Worm (Caenorhabditis elegans) whole organism, late embryonic: ENCODE data around the gene F43C11.6.

Experiments
- C08G9.2 ChIP-seq: sonication (generic microtip); optimal IDR thresholded peaks from 2 replicates; lab custom pipeline; 2016; ENCODE audit warnings: mild to moderate bottlenecking, missing genetic modification characterization, moderate library complexity, missing compliant biosample characterization
- Y22D7AL.16 ChIP-seq: sonication (generic microtip); optimal IDR thresholded peaks from 2 replicates; lab custom pipeline; 2016; ENCODE audit warnings: missing genetic modification characterization, missing compliant biosample characterization
- ama-1 ChIP-seq: fragments of 150-350 bp; optimal IDR thresholded peaks from 2 replicates; lab custom pipeline; 2014
- ceh-14 ChIP-seq: sonication (generic microtip); optimal IDR thresholded peaks from 2 replicates; lab custom pipeline; 2016; ENCODE audit warnings: missing genotype, missing genetic modification characterization, missing compliant biosample characterization
- ceh-19 ChIP-seq: fragments of 200-800 bp; sonication (Bioruptor generic); optimal IDR thresholded peaks from 2 replicates; lab custom pipeline; 2018; ENCODE audit warnings: mild to moderate bottlenecking, missing genetic modification characterization, missing compliant biosample characterization
- ceh-22 ChIP-seq: sonication (generic microtip); optimal IDR thresholded peaks from 2 replicates; lab custom pipeline; 2017; ENCODE audit warnings: missing biosample characterization, missing genetic modification characterization
- ceh-31 ChIP-seq: sonication (generic microtip); optimal IDR thresholded peaks from 2 replicates; lab custom pipeline; 2016; ENCODE audit warnings: missing genetic modification characterization, missing compliant biosample characterization
- ceh-48 ChIP-seq: sonication (generic microtip); optimal IDR thresholded peaks from 2 replicates; lab custom pipeline; 2016; ENCODE audit warnings: missing genetic modification characterization, inconsistent platforms, missing compliant biosample characterization
- ceh-9 ChIP-seq: sonication (generic microtip); optimal IDR thresholded peaks from 2 replicates; lab custom pipeline; 2016; ENCODE audit warnings: mild to moderate bottlenecking, missing genetic modification characterization, inconsistent platforms, missing compliant biosample characterization
- dmd-4 ChIP-seq: sonication (generic microtip); optimal IDR thresholded peaks from 2 replicates; lab custom pipeline; 2016; ENCODE audit warnings: borderline replicate concordance, missing genetic modification characterization, missing compliant biosample characterization
- dve-1 ChIP-seq: sonication (generic microtip); optimal IDR thresholded peaks from 2 replicates; lab custom pipeline; 2017; ENCODE audit warnings: antibody characterized with exemption, mild to moderate bottlenecking, missing genetic modification characterization, missing compliant biosample characterization
- ets-4 ChIP-seq: sonication (generic microtip); optimal IDR thresholded peaks from 2 replicates; lab custom pipeline; 2016; ENCODE audit warnings: missing genetic modification characterization, missing compliant biosample characterization
- fax-1 ChIP-seq: sonication (generic microtip); optimal IDR thresholded peaks from 2 replicates; lab custom pipeline; 2016; ENCODE audit warnings: missing genotype, missing genetic modification characterization, missing compliant biosample characterization
- fkh-10 ChIP-seq: fragments of 150-350 bp; optimal IDR thresholded peaks from 2 replicates; lab custom pipeline; 2014; ENCODE audit warnings: missing biosample characterization, missing genetic modification reagents, missing genetic modification characterization
- fkh-6 ChIP-seq: sonication (generic microtip); optimal IDR thresholded peaks from 2 replicates; lab custom pipeline; 2016; ENCODE audit warnings: missing genetic modification characterization, missing compliant biosample characterization
- hlh-30 ChIP-seq: sonication (generic microtip); optimal IDR thresholded peaks from 2 replicates; lab custom pipeline; 2017; ENCODE audit warnings: antibody characterized with exemption, missing genetic modification characterization, missing compliant biosample characterization; ENCODE audit not compliant: insufficient read depth
- lim-6 ChIP-seq: sonication (generic microtip); optimal IDR thresholded peaks from 2 replicates; lab custom pipeline; 2016; ENCODE audit warnings: missing genetic modification characterization, missing compliant biosample characterization
- mec-3 ChIP-seq: sonication (generic microtip); optimal IDR thresholded peaks from 2 replicates; lab custom pipeline; 2016; ENCODE audit warnings: borderline replicate concordance, missing genetic modification characterization, missing compliant biosample characterization
- nfya-1 ChIP-seq: sonication (generic microtip); optimal IDR thresholded peaks from 2 replicates; lab custom pipeline; 2017; ENCODE audit warnings: missing genetic modification characterization, mild to moderate bottlenecking, missing compliant biosample characterization, antibody characterized with exemption, moderate library complexity
- nhr-11 ChIP-seq: fragments of 150-350 bp; optimal IDR thresholded peaks from 2 replicates; lab custom pipeline; 2014; ENCODE audit warnings: missing biosample characterization, missing genetic modification characterization
- nhr-232 ChIP-seq: sonication (generic microtip); optimal IDR thresholded peaks from 2 replicates; lab custom pipeline; 2016; ENCODE audit warnings: missing genetic modification characterization, missing compliant biosample characterization
- npax-4 ChIP-seq: sonication (generic microtip); optimal IDR thresholded peaks from 2 replicates; lab custom pipeline; 2016; ENCODE audit warnings: missing genetic modification characterization, missing compliant biosample characterization
- pat-9 ChIP-seq: fragments of 200-800 bp; sonication (Bioruptor generic); optimal IDR thresholded peaks from 2 replicates; lab custom pipeline; 2018; ENCODE audit warnings: mild to moderate bottlenecking, missing genetic modification characterization, moderate library complexity, missing compliant biosample characterization
- pha-2 ChIP-seq: sonication (generic microtip); optimal IDR thresholded peaks from 2 replicates; lab custom pipeline; 2017; ENCODE audit warnings: mild to moderate bottlenecking, missing genetic modification characterization, missing compliant biosample characterization
- pha-4 ChIP-seq: fragments of 150-350 bp; optimal IDR thresholded peaks from 2 replicates; lab custom pipeline; 2018; ENCODE audit warnings: missing biosample characterization, missing genetic modification reagents, missing genetic modification characterization
- pqm-1 ChIP-seq: sonication (generic microtip); optimal IDR thresholded peaks from 2 replicates; lab custom pipeline; 2016; ENCODE audit warnings: missing genetic modification characterization, missing compliant biosample characterization
- ref-2 ChIP-seq: sonication (generic microtip); optimal IDR thresholded peaks from 2 replicates; lab custom pipeline; 2016; ENCODE audit warnings: missing genetic modification characterization, missing compliant biosample characterization
- rnt-1 ChIP-seq: sonication (generic microtip); optimal IDR thresholded peaks from 2 replicates; lab custom pipeline; 2016; ENCODE audit warnings: missing genetic modification characterization, missing compliant biosample characterization
- sdc-2 ChIP-seq: sonication (generic microtip); optimal IDR thresholded peaks from 2 replicates; lab custom pipeline; 2016; ENCODE audit warnings: missing genotype, missing genetic modification characterization, missing compliant biosample characterization
- sox-2 ChIP-seq: fragments of 200-800 bp; sonication (Bioruptor generic); IDR thresholded peaks from 2 replicates; pipeline ENCODE4 v1.3.6; 2022; ENCODE audit warnings: missing genetic modification reagents, missing genetic modification characterization, missing compliant biosample characterization
- sox-4 ChIP-seq: sonication (generic microtip); optimal IDR thresholded peaks from 2 replicates; lab custom pipeline; 2017; ENCODE audit warnings: mild to moderate bottlenecking, missing genetic modification characterization, inconsistent platforms, missing compliant biosample characterization
- tbx-7 ChIP-seq: sonication (generic microtip); optimal IDR thresholded peaks from 2 replicates; lab custom pipeline; 2016; ENCODE audit warnings: missing genotype, missing genetic modification characterization, missing compliant biosample characterization
- ttx-3 ChIP-seq: sonication (generic microtip); optimal IDR thresholded peaks from 2 replicates; lab custom pipeline; 2016; ENCODE audit warnings: missing genetic modification reagents, missing genetic modification characterization, missing compliant biosample characterization
- unc-55 ChIP-seq: sonication (generic microtip); optimal IDR thresholded peaks from 2 replicates; lab custom pipeline; 2017; ENCODE audit warnings: missing biosample characterization, missing genetic modification reagents, missing genetic modification characterization
- unc-86 ChIP-seq: sonication (generic microtip); optimal IDR thresholded peaks from 2 replicates; lab custom pipeline; 2016; ENCODE audit warnings: missing genetic modification characterization, missing compliant biosample characterization

Gene F43C11.6

DNA sequence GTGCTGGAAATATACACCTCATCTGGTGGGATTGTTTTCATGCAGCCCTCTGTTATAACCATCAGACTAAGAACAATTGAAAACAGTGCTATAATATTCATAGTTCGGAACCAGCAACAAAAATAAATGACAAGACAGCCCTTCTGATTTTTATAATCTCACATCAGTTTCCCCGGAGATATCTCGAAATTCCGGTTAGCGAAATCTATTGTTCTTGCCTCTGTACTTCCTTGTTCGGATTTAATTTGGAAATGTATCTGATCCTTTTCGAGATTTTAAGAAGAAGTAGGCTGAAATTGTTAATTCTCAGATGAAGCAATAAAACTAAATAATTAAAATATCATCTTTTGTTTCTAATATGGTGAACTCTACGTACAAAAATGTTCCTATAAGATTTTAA is 21.4 kb downstream of the F43C11.6 start, which contains the start of gene F43C11.11:
TSS of gene F43C11.11 (minus strand) at position 101 of the 400 bp plus-strand sequence.
- TF ChIP-seq pha-4 (tag; lab: Kevin White, UChicago) (no peak), pat-9 (no peak), sdc-2 (tag; lab: Kevin White, UChicago) (no peak), fax-1 (no peak), ceh-22 (tag; lab: Kevin White, UChicago) (no peak), rnt-1 (no peak), nhr-11 (tag; lab: Kevin White, UChicago) (no peak), pha-2 (tag; lab: Kevin White, UChicago) (no peak), sox-2 (no peak), ceh-31 (tag; lab: Kevin White, UChicago) (no peak), tbx-7 (tag; lab: Kevin White, UChicago) (no peak), ceh-48 (tag; lab: Kevin White, UChicago) (no peak), ref-2 (tag; lab: Kevin White, UChicago) (no peak)

ce11 chrII:2366623-2367365 is 24.6 kb downstream of the F43C11.6 start, which contains the start of the genes F43C11.12 and F16G10.5:
TSS of gene F43C11.12 (minus strand) at chrII:2366723.
TSS of gene F16G10.5 (plus strand) at chrII:2367315.
- no peak for TF ChIP-seq ttx-3
- TF ChIP-seq fkh-10: no peak
- TF ChIP-seq mec-3 (tag; lab: Kevin White, UChicago): no peak
- TF ChIP-seq pat-9: no peak
- TF ChIP-seq fkh-6 (tag; lab: Kevin White, UChicago): no peak
- no peak for TF ChIP-seq unc-86 (tag; lab: Kevin White, UChicago)
- TF ChIP-seq ceh-9 (tag; lab: Kevin White, UChicago): no peak
- no peak for TF ChIP-seq C08G9.2 (tag; lab: Kevin White, UChicago)
- no peak for TF ChIP-seq sox-4 (tag; lab: Kevin White, UChicago)
- no peak for TF ChIP-seq rnt-1
- TF ChIP-seq npax-4 (tag; lab: Kevin White, UChicago): no peak
- TF ChIP-seq ama-1 (lab: Kevin White, UChicago): no peak
- TF ChIP-seq dmd-4 (tag; lab: Kevin White, UChicago): no peak

ce11 chrII:2368956-2369355 is 26.7 kb downstream of the F43C11.6 start, which contains the start of gene hpo-25:
TSS of gene hpo-25 (plus strand) at chrII:2369256.
- TF ChIP-seq fkh-10: no peak
- no peak for TF ChIP-seq pqm-1 (tag; lab: Kevin White, UChicago)

DNA sequence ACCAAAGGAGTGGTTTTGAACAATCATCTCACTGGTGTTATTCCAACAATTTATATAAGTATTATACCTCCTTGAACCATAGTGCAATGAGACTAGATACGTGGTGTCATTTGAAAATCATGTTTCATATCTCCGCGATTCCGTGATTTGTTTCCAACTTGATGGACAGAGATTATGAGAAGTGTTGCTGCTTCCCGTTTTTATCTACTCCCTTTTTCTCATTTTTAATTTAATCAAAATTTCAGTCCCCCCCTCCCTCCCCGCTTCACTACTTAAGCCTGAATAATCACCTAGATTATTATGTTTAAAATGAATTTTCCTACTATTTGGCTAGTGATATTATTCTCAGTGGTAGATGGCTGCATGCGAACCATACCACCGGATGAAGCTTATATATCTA is 29.9 kb downstream of the F43C11.6 start, which contains the start of gene F16G10.3:
TSS of gene F16G10.3 (plus strand) at position 301 of the 400 bp plus-strand sequence.
- TF ChIP-seq lim-6 (no peak), unc-86 (tag; lab: Kevin White, UChicago) (no peak), hlh-30 (no peak), ceh-31 (tag; lab: Kevin White, UChicago) (no peak), ttx-3 (no peak), nhr-232 (tag; lab: Kevin White, UChicago) (no peak), fkh-6 (tag; lab: Kevin White, UChicago) (no peak), ref-2 (tag; lab: Kevin White, UChicago) (no peak), ceh-14 (tag; lab: Kevin White, UChicago) (no peak), Y22D7AL.16 (no peak), unc-55 (GFP tag; lab: Kevin White, UChicago) (no peak), ets-4 (tag; lab: Kevin White, UChicago) (no peak), sox-4 (tag; lab: Kevin White, UChicago) (no peak), sdc-2 (tag; lab: Kevin White, UChicago) (no peak), ceh-19 (GFP tag; lab: Kevin White, UChicago) (no peak), nfya-1 (tag; lab: Kevin White, UChicago) (no peak), dve-1 (tag; lab: Kevin White, UChicago) (no peak), C08G9.2 (tag; lab: Kevin White, UChicago) (no peak)
- TF ChIP-seq, all 69 proteins: peak for 0
